Fruit fly (Drosophila melanogaster) whole organism, embryonic: ENCODE data around the gene slp1.

Source experiments
- ATbp ChIP-seq: fragments of 200-800 bp; sonication (Bioruptor generic); optimal IDR thresholded peaks from 2 replicates; lab custom pipeline; 2017; ENCODE audit warnings: missing biosample characterization, mild to moderate bottlenecking, missing genetic modification characterization, missing genetic modification reagents
- B-H1 ChIP-seq: fragments of 200-800 bp; sonication (Bioruptor generic); IDR thresholded peaks from 3 replicates; pipeline ENCODE4 v1.3.6; 2022; ENCODE audit warnings: missing biosample characterization, missing genetic modification characterization
- Blimp-1 ChIP-seq: fragments of 200-800 bp; sonication (Bioruptor generic); optimal IDR thresholded peaks from 3 replicates; lab custom pipeline; 2018; ENCODE audit warnings: missing biosample characterization, missing genetic modification characterization, mild to moderate bottlenecking, moderate library complexity, missing genetic modification reagents
- CG10431 ChIP-seq: fragments of 200-800 bp; sonication (Bioruptor generic); optimal IDR thresholded peaks from 3 replicates; lab custom pipeline; 2018; ENCODE audit warnings: missing biosample characterization, mild to moderate bottlenecking, missing genetic modification characterization
- CG11504 ChIP-seq: fragments of 200-800 bp; sonication (Bioruptor generic); optimal IDR thresholded peaks from 3 replicates; lab custom pipeline; 2019; ENCODE audit warnings: missing biosample characterization, mild to moderate bottlenecking, missing genetic modification characterization, moderate library complexity
- CG11723 ChIP-seq: fragments of 200-800 bp; sonication (Bioruptor generic); optimal IDR thresholded peaks from 2 replicates; lab custom pipeline; 2017; ENCODE audit warnings: missing biosample characterization, mild to moderate bottlenecking, missing genetic modification characterization
- CG15011 ChIP-seq: fragments of 200-800 bp; sonication (Bioruptor generic); optimal IDR thresholded peaks from 3 replicates; lab custom pipeline; 2018; ENCODE audit warnings: missing biosample characterization, mild to moderate bottlenecking, missing genetic modification characterization
- CG1603 ChIP-seq: fragments of 200-800 bp; sonication (Bioruptor generic); optimal IDR thresholded peaks from 2 replicates; lab custom pipeline; 2019; ENCODE audit warnings: missing biosample characterization, mild to moderate bottlenecking, missing genetic modification characterization, moderate library complexity
- CG17328 ChIP-seq: fragments of 200-800 bp; sonication (Bioruptor generic); IDR thresholded peaks from 2 replicates; pipeline ENCODE4 v1.3.6; 2022; ENCODE audit warnings: missing biosample characterization, missing genetic modification characterization
- CG30020 ChIP-seq: fragments of 200-800 bp; optimal IDR thresholded peaks from 2 replicates; lab custom pipeline; 2019; ENCODE audit warnings: missing biosample characterization, mild to moderate bottlenecking, missing genetic modification characterization, moderate library complexity
- CG30403 ChIP-seq: fragments of 200-800 bp; sonication (Bioruptor generic); optimal IDR thresholded peaks from 3 replicates; lab custom pipeline; 2016; ENCODE audit warnings: missing biosample characterization, missing genetic modification characterization
- CG32532 ChIP-seq: fragments of 200-800 bp; sonication (Bioruptor generic); IDR thresholded peaks from 2 replicates; pipeline ENCODE4 v1.3.6; 2022; ENCODE audit warnings: missing biosample characterization, missing genetic modification characterization
- CG5180 ChIP-seq: fragments of 200-800 bp; sonication (Bioruptor generic); optimal IDR thresholded peaks from 3 replicates; lab custom pipeline; 2017; ENCODE audit warnings: missing biosample characterization, missing genetic modification characterization, mild to moderate bottlenecking, moderate library complexity, missing genetic modification reagents
- CG7839 ChIP-seq: fragments of 200-800 bp; sonication (Bioruptor generic); optimal IDR thresholded peaks from 3 replicates; lab custom pipeline; 2018; ENCODE audit warnings: missing biosample characterization, mild to moderate bottlenecking, missing genetic modification characterization, moderate library complexity
- CG8388 ChIP-seq: fragments of 200-800 bp; sonication (Bioruptor generic); optimal IDR thresholded peaks from 2 replicates; lab custom pipeline; 2019; ENCODE audit warnings: missing biosample characterization, mild to moderate bottlenecking, missing genetic modification characterization, moderate library complexity
- Ets65A ChIP-seq: fragments of 200-800 bp; sonication (Bioruptor generic); peaks from one replicate; lab custom pipeline; 2016; ENCODE audit warnings: missing biosample characterization, missing genetic modification characterization
- Gug ChIP-seq: fragments of 200-800 bp; sonication (Bioruptor generic); IDR thresholded peaks from 4 replicates; pipeline ENCODE4 v1.3.6; 2022; ENCODE audit warnings: missing biosample characterization, missing genetic modification characterization
- H2.0 ChIP-seq: fragments of 200-800 bp; sonication (Bioruptor generic); IDR thresholded peaks from 2 replicates; pipeline ENCODE4 v1.3.6; 2022; ENCODE audit warnings: missing biosample characterization, missing genetic modification characterization
- Mad ChIP-seq: fragments of 200-800 bp; sonication (Bioruptor generic); optimal IDR thresholded peaks from 2 replicates; lab custom pipeline; 2016; ENCODE audit warnings: missing biosample characterization, missing genetic modification characterization
- Meics ChIP-seq: fragments of 200-800 bp; sonication (Bioruptor generic); optimal IDR thresholded peaks from 2 replicates; lab custom pipeline; 2017; ENCODE audit warnings: missing biosample characterization, mild to moderate bottlenecking, missing genetic modification characterization
- Oli ChIP-seq: fragments of 200-800 bp; sonication (Bioruptor generic); optimal IDR thresholded peaks from 2 replicates; lab custom pipeline; 2018; ENCODE audit warnings: missing biosample characterization, mild to moderate bottlenecking, missing genetic modification characterization, moderate library complexity
- Rfx ChIP-seq: fragments of 200-800 bp; sonication (Bioruptor generic); IDR thresholded peaks from 2 replicates; pipeline ENCODE4 v1.3.6; 2022; ENCODE audit warnings: missing biosample characterization, missing genetic modification characterization
- Sox100B ChIP-seq: fragments of 200-800 bp; sonication (Bioruptor generic); optimal IDR thresholded peaks from 3 replicates; lab custom pipeline; 2018; ENCODE audit warnings: missing biosample characterization, mild to moderate bottlenecking, missing genetic modification characterization
- Ssrp ChIP-seq: fragments of 200-800 bp; sonication (Bioruptor generic); optimal IDR thresholded peaks from 2 replicates; lab custom pipeline; 2018; ENCODE audit warnings: missing biosample characterization, mild to moderate bottlenecking, missing genetic modification characterization, moderate library complexity
- YL-1 ChIP-seq: fragments of 200-800 bp; sonication (Bioruptor generic); optimal IDR thresholded peaks from 3 replicates; lab custom pipeline; 2017; ENCODE audit warnings: missing biosample characterization, mild to moderate bottlenecking, missing genetic modification characterization
- amos ChIP-seq: fragments of 200-800 bp; sonication (Bioruptor generic); IDR thresholded peaks from 2 replicates; pipeline ENCODE4 v1.3.6; 2022; ENCODE audit warnings: missing biosample characterization, missing genetic modification characterization; ENCODE audit not compliant: partially characterized antibody
- ara ChIP-seq: fragments of 200-800 bp; sonication (Bioruptor generic); IDR thresholded peaks from 2 replicates; pipeline ENCODE4 v1.3.6; 2022; ENCODE audit warnings: missing biosample characterization, missing genetic modification characterization
- bsh ChIP-seq, 2 experiments: fragments of 200-800 bp; sonication (Bioruptor generic); optimal IDR thresholded peaks; 2 replicates each; lab custom pipeline; 2017 to 2018; ENCODE audit warnings: mild to moderate bottlenecking in 2 of 2, missing biosample characterization in 2 of 2, missing genetic modification characterization in 2 of 2, moderate library complexity in 1 of 2
- ci ChIP-seq: fragments of 200-800 bp; sonication (Bioruptor generic); IDR thresholded peaks from 3 replicates; pipeline ENCODE4 v1.3.6; 2022; ENCODE audit warnings: missing biosample characterization, missing genetic modification characterization
- dimm ChIP-seq: fragments of 200-800 bp; sonication (Bioruptor generic); IDR thresholded peaks from 2 replicates; pipeline ENCODE4 v1.3.6; 2022; ENCODE audit warnings: missing biosample characterization, missing genetic modification characterization
- dm ChIP-seq: fragments of 200-800 bp; sonication (Bioruptor generic); optimal IDR thresholded peaks from 3 replicates; lab custom pipeline; 2016; ENCODE audit warnings: missing biosample characterization, missing genetic modification characterization
- dmrt11E ChIP-seq: fragments of 200-800 bp; sonication (Bioruptor generic); optimal IDR thresholded peaks from 3 replicates; lab custom pipeline; 2018; ENCODE audit warnings: missing biosample characterization, mild to moderate bottlenecking, missing genetic modification characterization, moderate library complexity
- dysf ChIP-seq: fragments of 200-800 bp; sonication (Bioruptor generic); IDR thresholded peaks from 3 replicates; pipeline ENCODE4 v1.3.6; 2022; ENCODE audit warnings: missing biosample characterization, missing genetic modification characterization
- fd102C ChIP-seq: fragments of 200-800 bp; sonication (Bioruptor generic); optimal IDR thresholded peaks from 2 replicates; lab custom pipeline; 2018; ENCODE audit warnings: missing biosample characterization, mild to moderate bottlenecking, missing genetic modification characterization, moderate library complexity
- gce ChIP-seq: fragments of 200-800 bp; sonication (Bioruptor generic); IDR thresholded peaks from 3 replicates; pipeline ENCODE4 v1.3.6; 2022; ENCODE audit warnings: missing biosample characterization, missing genetic modification characterization
- gem ChIP-seq: fragments of 200-800 bp; sonication (Bioruptor generic); optimal IDR thresholded peaks from 2 replicates; lab custom pipeline; 2019; ENCODE audit warnings: missing biosample characterization, mild to moderate bottlenecking, missing genetic modification characterization, moderate library complexity
- gfzf ChIP-seq: fragments of 200-800 bp; sonication (Bioruptor generic); optimal IDR thresholded peaks from 2 replicates; lab custom pipeline; 2016; ENCODE audit warnings: missing biosample characterization, mild to moderate bottlenecking, missing genetic modification characterization, moderate library complexity
- lilli ChIP-seq: fragments of 200-800 bp; sonication (Bioruptor generic); optimal IDR thresholded peaks from 3 replicates; lab custom pipeline; 2016; ENCODE audit warnings: missing biosample characterization, missing genetic modification characterization
- lmd ChIP-seq: fragments of 200-800 bp; sonication (Bioruptor generic); IDR thresholded peaks from 2 replicates; pipeline ENCODE4 v1.3.6; 2022; ENCODE audit warnings: missing biosample characterization, missing genetic modification characterization
- lola ChIP-seq, 3 experiments: fragments of >200 bp in 2 of 3; fragments of 200-800 bp in 1 of 3; sonication (Bioruptor generic) in 1 of 3; optimal IDR thresholded peaks; 2 replicates each; lab custom pipeline; 2017 to 2019; ENCODE audit warnings: missing biosample characterization in 3 of 3, missing genetic modification characterization in 3 of 3, mild to moderate bottlenecking in 1 of 3, moderate library complexity in 1 of 3
- lov ChIP-seq, 2 experiments: fragments of 200-800 bp in 1 of 2; fragments of >200 bp in 1 of 2; sonication (Bioruptor generic) in 1 of 2; IDR thresholded peaks in 1 of 2; optimal IDR thresholded peaks in 1 of 2; 2 replicates in 1 of 2; 3 replicates in 1 of 2; pipeline versions ENCODE4 v1.3.6 to Lab custom; 2017 to 2022; ENCODE audit warnings: missing biosample characterization in 1 of 2, missing genetic modification characterization in 1 of 2
- row ChIP-seq: fragments of 200-800 bp; sonication (Bioruptor generic); IDR thresholded peaks from 3 replicates; pipeline ENCODE4 v1.3.6; 2022; ENCODE audit warnings: missing biosample characterization, missing genetic modification characterization
- slbo ChIP-seq: fragments of 200-800 bp; sonication (Bioruptor generic); IDR thresholded peaks from 2 replicates; pipeline ENCODE4 v1.3.6; 2022; ENCODE audit warnings: missing biosample characterization, missing genetic modification characterization
- sug ChIP-seq: fragments of 200-800 bp; optimal IDR thresholded peaks from 2 replicates; lab custom pipeline; 2019; ENCODE audit warnings: missing biosample characterization, mild to moderate bottlenecking, missing genetic modification characterization, moderate library complexity
- trh ChIP-seq: fragments of 200-800 bp; sonication (Bioruptor generic); optimal IDR thresholded peaks from 2 replicates; lab custom pipeline; 2016; ENCODE audit warnings: missing biosample characterization, missing genetic modification characterization
- unpg ChIP-seq: fragments of 200-800 bp; sonication (Bioruptor generic); optimal IDR thresholded peaks from 3 replicates; lab custom pipeline; 2018; ENCODE audit warnings: missing biosample characterization, mild to moderate bottlenecking, missing genetic modification characterization, moderate library complexity
- vvl ChIP-seq: fragments of 200-800 bp; sonication (Bioruptor generic); IDR thresholded peaks from 2 replicates; pipeline ENCODE4 v1.3.6; 2022; ENCODE audit warnings: missing biosample characterization, missing genetic modification characterization
- zfh1 ChIP-seq: fragments of 200-800 bp; sonication (Bioruptor generic); IDR thresholded peaks from 3 replicates; pipeline ENCODE4 v1.3.6; 2022; ENCODE audit warnings: missing biosample characterization, missing genetic modification characterization

Gene slp1

DNA sequence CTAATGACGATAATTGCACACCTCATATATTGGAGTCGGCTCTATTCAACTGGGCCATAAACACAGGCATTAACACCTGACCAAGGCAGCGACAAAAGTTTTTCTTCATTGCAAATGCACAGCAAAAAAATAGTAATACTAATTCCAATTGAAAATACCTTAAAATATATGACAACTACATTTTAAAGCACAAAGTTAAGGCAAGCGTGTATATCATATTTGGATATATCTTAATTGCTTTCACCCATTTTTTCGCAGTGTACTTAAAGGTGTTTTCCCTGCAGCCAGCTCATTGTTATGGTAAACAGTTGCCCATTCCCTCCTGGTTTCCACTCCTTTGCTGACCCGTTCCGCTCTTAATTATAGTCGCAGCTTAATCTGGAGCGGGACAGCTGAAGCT, 15.5 kb downstream of the slp1 start (continued):
- peak; percentile 42 for TF ChIP-seq CG7839 (tag; lab: Kevin White, UChicago)
- TF ChIP-seq ATbp (GFP tag; lab: Kevin White, UChicago): peak; percentile 15
- TF ChIP-seq, all 482 proteins: peak for 104

DNA sequence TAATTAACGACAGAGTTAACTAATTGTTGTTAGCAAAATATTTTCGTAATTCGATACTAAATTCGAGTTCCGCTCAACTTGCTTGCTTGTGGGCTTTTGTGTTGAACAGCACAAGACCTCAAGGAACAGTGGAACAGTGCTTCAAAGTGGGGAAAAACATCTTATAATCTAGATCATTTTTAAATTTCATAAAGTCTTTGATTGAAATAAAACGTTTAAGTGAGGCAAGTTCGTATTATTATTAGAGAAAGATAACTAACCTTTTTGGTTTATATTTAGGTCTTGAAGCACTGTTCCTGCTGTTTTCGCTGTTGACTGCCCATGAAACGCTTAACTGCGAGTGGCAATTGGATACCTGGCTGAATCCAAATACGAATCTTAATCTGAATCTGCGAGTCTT, 18.7 kb downstream of the slp1 start:
- peak; percentile 44 for TF ChIP-seq CG8388 (GFP tag; lab: Kevin White, UChicago)
- peak; percentile 33 for TF ChIP-seq unpg (GFP tag; lab: Kevin White, UChicago)
- TF ChIP-seq H2.0 (GFP tag; lab: Robert Waterston, UW): peak; percentile 48; the same call in 1 of the 2 replicates
- TF ChIP-seq CG5180 (GFP tag; lab: Kevin White, UChicago): no peak
- no peak for TF ChIP-seq fd102C (GFP tag; lab: Kevin White, UChicago)
- TF ChIP-seq lilli (GFP tag; lab: Kevin White, UChicago): peak; percentile 11
- peak in 1 of 2 experiments; percentile 51 for TF ChIP-seq bsh (GFP tag; optimal IDR thresholded peaks at IDR 0.05; lab: Kevin White, UChicago)
- TF ChIP-seq amos: no peak
- TF ChIP-seq Oli: peak; percentile 0
- no peak for TF ChIP-seq Sox100B (GFP tag; lab: Kevin White, UChicago)
- TF ChIP-seq lmd: 0 out of 2 replicates have a peak, but pooled peaks have one; percentile 15
- TF ChIP-seq dm (GFP tag; lab: Kevin White, UChicago): no peak
- no peak for TF ChIP-seq slbo (GFP tag; lab: Robert Waterston, UW)
- no peak for TF ChIP-seq CG11504 (tag; lab: Kevin White, UChicago)
- TF ChIP-seq dmrt11E (tag; lab: Kevin White, UChicago): peak; percentile 52
- peak; percentile 32; the same call in 1 of the 2 replicates for TF ChIP-seq CG17328
- no peak for TF ChIP-seq Blimp-1
- TF ChIP-seq CG30403: peak; percentile 3
- TF ChIP-seq ci: peak; percentile 53; the same call in 1 of the 3 replicates
- peak; percentile 2 for TF ChIP-seq Ssrp (tag; lab: Kevin White, UChicago)
- TF ChIP-seq lola (GFP tag; optimal IDR thresholded peaks at IDR 0.05; lab: Kevin White, UChicago): peak in 1 of 3 experiments; percentile 0
- TF ChIP-seq dysf (GFP tag; lab: Robert Waterston, UW): 0 out of 3 replicates have a peak, but pooled peaks have one; percentile 30
- no peak for TF ChIP-seq CG11723 (GFP tag; lab: Kevin White, UChicago)
- no peak for TF ChIP-seq sug
- 0 out of 3 replicates have a peak, but pooled peaks have one; percentile 32 for TF ChIP-seq zfh1 (GFP tag; lab: Robert Waterston, UW)
- TF ChIP-seq CG30020: no peak
- peak; percentile 37 for TF ChIP-seq gem
- TF ChIP-seq CG32532 (GFP tag; lab: Robert Waterston, UW): no peak
- TF ChIP-seq dimm (GFP tag; lab: Robert Waterston, UW): no peak
- TF ChIP-seq gfzf (GFP tag; lab: Kevin White, UChicago): no peak
- no peak for TF ChIP-seq Gug (GFP tag; lab: Robert Waterston, UW)
- no peak for TF ChIP-seq trh (GFP tag; lab: Kevin White, UChicago)
- no peak for TF ChIP-seq YL-1 (GFP tag; lab: Kevin White, UChicago)
- no peak for TF ChIP-seq gce
- peak; percentile 24 for TF ChIP-seq CG1603 (tag; lab: Kevin White, UChicago)
- TF ChIP-seq CG15011 (GFP tag; lab: Kevin White, UChicago): no peak
- TF ChIP-seq Rfx: no peak
- TF ChIP-seq vvl (GFP tag; lab: Robert Waterston, UW): 0 out of 2 replicates have a peak, but pooled peaks have one; percentile 13
- TF ChIP-seq B-H1: no peak
- no peak for TF ChIP-seq ara
- no peak for TF ChIP-seq Meics (GFP tag; lab: Kevin White, UChicago)
- TF ChIP-seq Ets65A (GFP tag; lab: Kevin White, UChicago): peak; percentile 44
- no peak for TF ChIP-seq Mad (GFP tag; lab: Kevin White, UChicago)
- TF ChIP-seq CG10431 (GFP tag; lab: Kevin White, UChicago): no peak
- TF ChIP-seq row (GFP tag; lab: Robert Waterston, UW): peak; percentile 9; the same call in 1 of the 3 replicates
- TF ChIP-seq lov (optimal IDR thresholded peaks at IDR 0.05; lab: Kevin White, UChicago): no peak
- no peak for TF ChIP-seq lov (GFP tag; IDR thresholded peaks at IDR 0.05; lab: Robert Waterston, UW)
